Worm (Caenorhabditis elegans): Measurements from ENCODE around the gene npr-32.

npr-32 gene

DNA sequence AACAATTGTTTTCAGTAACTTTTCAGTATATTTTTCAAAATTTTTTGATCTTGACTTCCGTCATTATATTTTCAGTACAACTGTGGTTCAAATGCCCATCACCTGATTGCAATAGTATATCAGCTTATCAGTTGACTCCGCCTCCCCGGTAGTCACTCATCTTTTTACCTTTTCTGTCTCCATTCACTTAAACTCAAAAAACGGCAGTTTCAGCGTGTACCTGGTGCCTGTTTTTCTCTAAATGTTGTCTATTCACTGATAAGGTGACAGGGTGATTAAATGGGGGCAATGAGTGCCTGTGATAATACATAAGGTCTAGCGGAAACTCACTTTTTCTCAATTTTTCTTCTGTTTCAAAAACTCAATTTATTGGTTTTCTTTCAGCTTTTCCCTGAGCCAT is 14.3 kb upstream of the npr-32 start, which contains the start of gene ZK550.2:
ZK550.2 (plus strand) TSS at position 385 of the 400 bp plus-strand sequence.
- TF ChIP-seq R02D3.7 (tag; optimal IDR thresholded peaks at IDR 0.05) (no peak), saeg-2 (GFP tag; IDR thresholded peaks at IDR 0.05) (0 out of 2 replicates have a peak, but pooled peaks have one; percentile 35), hlh-30 (tag; optimal IDR thresholded peaks at IDR 0.05; ENCODE audit: insufficient read depth) (peak; percentile 74), nhr-28 (tag; optimal IDR thresholded peaks at IDR 0.05) (peak; percentile 89), tra-1 (GFP tag; IDR thresholded peaks at IDR 0.05) (peak; percentile 87), pha-4 (GFP tag; IDR thresholded peaks at IDR 0.05) (no peak), pha-4 (tag; optimal IDR thresholded peaks at IDR 0.05) (no peak), unc-39 (tag; optimal IDR thresholded peaks at IDR 0.05) (no peak), ceh-62 (tag; optimal IDR thresholded peaks at IDR 0.05) (no peak), lir-3 (tag; optimal IDR thresholded peaks at IDR 0.05) (no peak), mdt-29 (GFP tag; IDR thresholded peaks at IDR 0.05) (0 out of 2 replicates have a peak, but pooled peaks have one; percentile 10), duxl-1 (tag; optimal IDR thresholded peaks at IDR 0.05; ENCODE audit: poor library complexity) (no peak), ceh-32 (tag; optimal IDR thresholded peaks at IDR 0.05; ENCODE audit: poor library complexity) (no peak), gei-8 (GFP tag; optimal IDR thresholded peaks at IDR 0.05) (no peak), lin-1 (GFP tag; IDR thresholded peaks at IDR 0.05) (peak; percentile 96), php-3 (GFP tag; IDR thresholded peaks at IDR 0.05) (no peak; the same call in none of the 2 replicates), nhr-41 (GFP tag; IDR thresholded peaks at IDR 0.05) (peak; percentile 84), F44E2.7 (GFP tag; IDR thresholded peaks at IDR 0.05) (no peak), mdl-1 (tag; optimal IDR thresholded peaks at IDR 0.05) (peak in 1 of 2 experiments; percentile 33), mxl-2 (GFP tag; conservative IDR thresholded peaks at IDR 0.05) (no peak), arid-1 (GFP tag; conservative IDR thresholded peaks at IDR 0.05) (peak; percentile 56; the same call in 1 of the 2 replicates), attf-4 (tag; optimal IDR thresholded peaks at IDR 0.05) (no peak), nhr-48 (tag; optimal IDR thresholded peaks at IDR 0.05) (peak; percentile 96), dve-1 (tag; optimal IDR thresholded peaks at IDR 0.05; ENCODE audit: insufficient read depth) (peak; percentile 90), mxl-3 (GFP tag; optimal IDR thresholded peaks at IDR 0.05) (peak; percentile 60), ceh-44 (GFP tag; IDR thresholded peaks at IDR 0.05) (no peak), T26A8.4 (GFP tag; IDR thresholded peaks at IDR 0.05) (no peak), mep-1 (tag; optimal IDR thresholded peaks at IDR 0.05) (peak; percentile 46), fkh-10 (GFP tag; optimal IDR thresholded peaks at IDR 0.05) (no peak), nhr-77 (tag; optimal IDR thresholded peaks at IDR 0.05) (peak; percentile 92), nhr-76 (tag; optimal IDR thresholded peaks at IDR 0.05) (no peak), ZK337.2 (GFP tag; IDR thresholded peaks at IDR 0.05) (no peak), daf-16 (GFP tag; optimal IDR thresholded peaks at IDR 0.05) (peak in 1 of 2 experiments; percentile 32), daf-16 (tag; optimal IDR thresholded peaks at IDR 0.05) (peak; percentile 95), nhr-237 (tag; optimal IDR thresholded peaks at IDR 0.05) (no peak), hmg-1.1 (GFP tag; IDR thresholded peaks at IDR 0.05) (no peak), zag-1 (tag; optimal IDR thresholded peaks at IDR 0.05) (no peak), zip-2 (tag; optimal IDR thresholded peaks at IDR 0.05) (peak; percentile 10), unc-62 (GFP tag; optimal IDR thresholded peaks at IDR 0.05 in 1 of 2) (peak in 1 of 2 experiments; percentile 63), unc-62 (tag; optimal IDR thresholded peaks at IDR 0.05) (no peak), dmd-6 (GFP tag; IDR thresholded peaks at IDR 0.05) (peak; percentile 98), hlh-11 (tag; optimal IDR thresholded peaks at IDR 0.05) (peak; percentile 95), pqm-1 (tag; optimal IDR thresholded peaks at IDR 0.05) (peak; percentile 100), fos-1 (tag; optimal IDR thresholded peaks at IDR 0.05) (peak; percentile 68), jun-1 (tag; optimal IDR thresholded peaks at IDR 0.05) (peak; percentile 51)

Measured in whole organism, L4 larva.